Worm (Caenorhabditis elegans): ENCODE data around the gene F58B4.7.
A peak's percentile ranks its signal among the peaks of the same experiment; 100 is the strongest.

The F58B4.7 gene

DNA sequence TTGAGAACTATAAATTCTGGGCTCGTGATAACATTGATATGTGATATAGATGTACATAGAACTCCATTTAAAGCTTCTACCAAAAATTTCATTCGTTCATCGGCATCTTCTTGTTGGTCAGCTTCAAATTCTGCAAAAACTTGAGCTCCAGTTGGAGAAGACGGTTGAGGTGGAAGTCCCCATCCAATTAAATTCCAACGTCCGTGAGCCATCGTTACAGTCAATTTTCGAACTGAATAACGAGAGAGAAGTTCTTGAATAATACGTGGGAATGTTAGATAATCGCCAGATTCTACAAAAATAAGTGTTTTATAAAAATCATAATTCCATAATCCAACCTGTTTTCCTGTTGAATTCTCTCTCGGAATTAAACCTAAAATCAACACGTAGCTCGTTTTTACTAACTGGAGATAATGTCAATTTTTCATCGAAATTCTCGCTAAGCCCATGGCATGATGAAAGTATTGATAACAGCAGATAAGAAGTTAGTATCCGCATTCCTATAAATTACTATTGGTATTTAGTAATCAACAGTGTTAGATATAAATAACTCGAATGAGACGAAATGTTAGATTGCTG lies 35.3 kb upstream of the F58B4.7 start, which contains the start of gene pigt-1:
Gene pigt-1 (minus strand): TSS at position 500 of the 579 bp plus-strand sequence.
- no peak for TF ChIP-seq hif-1 (tag; optimal IDR thresholded peaks at IDR 0.05)
- no peak for TF ChIP-seq lin-39 (tag; optimal IDR thresholded peaks at IDR 0.05)
- no peak for TF ChIP-seq saeg-2 (GFP tag; IDR thresholded peaks at IDR 0.05)
- no peak for TF ChIP-seq dmd-8 (GFP tag; IDR thresholded peaks at IDR 0.05)
- TF ChIP-seq ceh-82 (tag; optimal IDR thresholded peaks at IDR 0.05), result no peak
- TF ChIP-seq madf-5 (GFP tag; IDR thresholded peaks at IDR 0.05), result 0 out of 4 replicates have a peak, but pooled peaks of 1 of the 2 experiments have one; percentile 48
- peak; percentile 34; the same call in 1 of the 2 replicates for TF ChIP-seq lin-38 (GFP tag; IDR thresholded peaks at IDR 0.05)
- peak; percentile 42; the same call in 1 of the 2 replicates for TF ChIP-seq T26A8.4 (GFP tag; IDR thresholded peaks at IDR 0.05)
- TF ChIP-seq tra-1 (GFP tag; IDR thresholded peaks at IDR 0.05), result no peak
- TF ChIP-seq nhr-237 (tag; optimal IDR thresholded peaks at IDR 0.05), result no peak
- TF ChIP-seq daf-16 (GFP tag; optimal IDR thresholded peaks at IDR 0.05), result peak; percentile 5 to 8
- peak; percentile 63 for TF ChIP-seq daf-16 (tag; optimal IDR thresholded peaks at IDR 0.05)
- no peak for TF ChIP-seq lim-7 (GFP tag; IDR thresholded peaks at IDR 0.05)
- no peak for TF ChIP-seq ZK337.2 (GFP tag; IDR thresholded peaks at IDR 0.05)
- TF ChIP-seq ceh-62 (tag; optimal IDR thresholded peaks at IDR 0.05), result no peak
- no peak for TF ChIP-seq mxl-3 (GFP tag; optimal IDR thresholded peaks at IDR 0.05)
- TF ChIP-seq spr-1 (tag; optimal IDR thresholded peaks at IDR 0.05), result no peak
- no peak for TF ChIP-seq F26F4.8 (GFP tag; conservative IDR thresholded peaks at IDR 0.05)
- no peak for TF ChIP-seq dmd-9 (GFP tag; IDR thresholded peaks at IDR 0.05)
- TF ChIP-seq nhr-10 (tag; optimal IDR thresholded peaks at IDR 0.05), result no peak
- peak; percentile 45 for TF ChIP-seq T20F7.1 (GFP tag; optimal IDR thresholded peaks at IDR 0.05)
- TF ChIP-seq Y48G9A.11 (GFP tag; IDR thresholded peaks at IDR 0.05), result no peak
- peak; percentile 77; the same call in 1 of the 2 replicates for TF ChIP-seq zfp-3 (GFP tag; conservative IDR thresholded peaks at IDR 0.05)
- peak; percentile 15 for TF ChIP-seq nhr-102 (tag; optimal IDR thresholded peaks at IDR 0.05)
- peak; percentile 5 for TF ChIP-seq hlh-11 (tag; optimal IDR thresholded peaks at IDR 0.05)
- no peak for TF ChIP-seq ceh-44 (GFP tag; IDR thresholded peaks at IDR 0.05)
- no peak for TF ChIP-seq egl-27 (tag; optimal IDR thresholded peaks at IDR 0.05)
- no peak for TF ChIP-seq ceh-32 (tag; optimal IDR thresholded peaks at IDR 0.05; ENCODE audit: poor library complexity)
- TF ChIP-seq unc-62 (GFP tag; optimal IDR thresholded peaks at IDR 0.05 in 1 of 2), result peak in 1 of 2 experiments; percentile 58
- TF ChIP-seq unc-62 (tag; optimal IDR thresholded peaks at IDR 0.05), result no peak
- peak; percentile 39 for TF ChIP-seq dve-1 (tag; optimal IDR thresholded peaks at IDR 0.05; ENCODE audit: insufficient read depth)
- no peak for TF ChIP-seq dpl-1 (GFP tag; optimal IDR thresholded peaks at IDR 0.05)
- TF ChIP-seq nhr-77 (tag; optimal IDR thresholded peaks at IDR 0.05), result no peak
- no peak for TF ChIP-seq pqm-1 (tag; optimal IDR thresholded peaks at IDR 0.05)
- TF ChIP-seq lsy-2 (tag; optimal IDR thresholded peaks at IDR 0.05), result peak in 1 of 2 experiments; percentile 58
- peak; percentile 50 for TF ChIP-seq mes-2 (tag; optimal IDR thresholded peaks at IDR 0.05; ENCODE audit: poor library complexity, severe bottlenecking)
- no peak for TF ChIP-seq jun-1 (tag; optimal IDR thresholded peaks at IDR 0.05)
- TF ChIP-seq F44E2.7 (GFP tag; IDR thresholded peaks at IDR 0.05), result no peak
- no peak for TF ChIP-seq php-3 (GFP tag; IDR thresholded peaks at IDR 0.05)

ce11 chrV:10955681-10956476 lies 32.8 kb upstream of the F58B4.7 start, which contains the start of gene F17C11.13:
TSS of gene F17C11.13 (plus strand) at chrV:10955923.
- TF ChIP-seq ceh-28 (tag; optimal IDR thresholded peaks at IDR 0.05) (no peak), daf-16 (GFP tag; optimal IDR thresholded peaks at IDR 0.05) (no peak), daf-16 (tag; optimal IDR thresholded peaks at IDR 0.05) (peak; percentile 17), unc-62 (GFP tag; optimal IDR thresholded peaks at IDR 0.05 in 1 of 2) (peak in 1 of 2 experiments; percentile 97), unc-62 (tag; optimal IDR thresholded peaks at IDR 0.05) (no peak), nhr-77 (tag; optimal IDR thresholded peaks at IDR 0.05) (peak; percentile 39), duxl-1 (tag; optimal IDR thresholded peaks at IDR 0.05; ENCODE audit: poor library complexity) (no peak), dve-1 (tag; optimal IDR thresholded peaks at IDR 0.05; ENCODE audit: insufficient read depth) (peak; percentile 36), hlh-11 (tag; optimal IDR thresholded peaks at IDR 0.05) (peak; percentile 8), zfp-3 (GFP tag; conservative IDR thresholded peaks at IDR 0.05) (0 out of 2 replicates have a peak, but pooled peaks have one; percentile 19), lin-13 (GFP tag; optimal IDR thresholded peaks at IDR 0.05) (no peak), fkh-10 (GFP tag; optimal IDR thresholded peaks at IDR 0.05) (no peak), dmd-6 (GFP tag; IDR thresholded peaks at IDR 0.05) (peak; percentile 23; the same call in 1 of the 2 replicates), daf-8 (GFP tag; IDR thresholded peaks at IDR 0.05) (no peak), mep-1 (tag; optimal IDR thresholded peaks at IDR 0.05) (peak; percentile 59), T20F7.1 (GFP tag; optimal IDR thresholded peaks at IDR 0.05) (no peak), pqm-1 (tag; optimal IDR thresholded peaks at IDR 0.05) (peak; percentile 39), aly-2 (tag; optimal IDR thresholded peaks at IDR 0.05) (no peak), aha-1 (tag) (peak; percentile 98)
